Fruit fly (Drosophila melanogaster) whole organism, embryonic: ENCODE results near the gene CG8774.

Experiments used
- Adf1 ChIP-seq: fragments of 200-800 bp; sonication (Bioruptor generic); IDR thresholded peaks from 2 replicates; pipeline ENCODE4 v1.3.6; 2022; ENCODE audit warnings: missing biosample characterization, missing genetic modification characterization
- Bdp1 ChIP-seq: fragments of 200-800 bp; sonication (Bioruptor generic); optimal IDR thresholded peaks from 3 replicates; lab custom pipeline; 2016; ENCODE audit warnings: missing biosample characterization, missing genetic modification characterization
- BtbVII ChIP-seq: fragments of 200-800 bp; sonication (Bioruptor generic); optimal IDR thresholded peaks from 3 replicates; lab custom pipeline; 2017; ENCODE audit warnings: missing biosample characterization, mild to moderate bottlenecking, missing genetic modification characterization
- CG10321 ChIP-seq: fragments of 200-800 bp; sonication (Bioruptor generic); IDR thresholded peaks from 2 replicates; pipeline ENCODE4 v1.3.6; 2022; ENCODE audit warnings: missing biosample characterization, missing genetic modification characterization
- CG11696 ChIP-seq: fragments of 200-800 bp; sonication (Bioruptor generic); IDR thresholded peaks from 2 replicates; pipeline ENCODE4 v1.3.6; 2022; ENCODE audit warnings: missing biosample characterization, missing genetic modification characterization
- CG12104 ChIP-seq: fragments of 200-800 bp; sonication (Bioruptor generic); optimal IDR thresholded peaks from 3 replicates; lab custom pipeline; 2016; ENCODE audit warnings: missing biosample characterization, missing genetic modification characterization
- CG13123 ChIP-seq: fragments of 200-800 bp; sonication (Bioruptor generic); optimal IDR thresholded peaks from 2 replicates; lab custom pipeline; 2016; ENCODE audit warnings: missing biosample characterization, missing genetic modification characterization
- CG13775 ChIP-seq: fragments of 200-800 bp; sonication (Bioruptor generic); optimal IDR thresholded peaks from 3 replicates; lab custom pipeline; 2017; ENCODE audit warnings: missing biosample characterization, mild to moderate bottlenecking, missing genetic modification characterization
- CG17328 ChIP-seq: fragments of 200-800 bp; sonication (Bioruptor generic); IDR thresholded peaks from 2 replicates; pipeline ENCODE4 v1.3.6; 2022; ENCODE audit warnings: missing biosample characterization, missing genetic modification characterization
- CG18599 ChIP-seq: fragments of 200-800 bp; sonication (Bioruptor generic); optimal IDR thresholded peaks from 3 replicates; lab custom pipeline; 2017; ENCODE audit warnings: missing biosample characterization, missing genetic modification characterization, mild to moderate bottlenecking, moderate library complexity, missing genetic modification reagents
- CG33213 ChIP-seq: fragments of 200-800 bp; sonication (Bioruptor generic); optimal IDR thresholded peaks from 3 replicates; lab custom pipeline; 2016; ENCODE audit warnings: missing biosample characterization, missing genetic modification characterization
- CG34224 ChIP-seq: fragments of 200-800 bp; sonication (Bioruptor generic); IDR thresholded peaks from 3 replicates; pipeline ENCODE4 v1.3.6; 2022; ENCODE audit warnings: missing biosample characterization, missing genetic modification characterization; ENCODE audit not compliant: partially characterized antibody
- CG34376 ChIP-seq: fragments of 200-800 bp; sonication (Bioruptor generic); optimal IDR thresholded peaks from 2 replicates; lab custom pipeline; 2018; ENCODE audit warnings: missing biosample characterization, mild to moderate bottlenecking, missing genetic modification characterization
- CG4617 ChIP-seq: fragments of 200-800 bp; sonication (Bioruptor generic); optimal IDR thresholded peaks from 3 replicates; lab custom pipeline; 2016; ENCODE audit warnings: missing biosample characterization, missing genetic modification characterization, borderline replicate concordance
- CG6254 ChIP-seq: fragments of 200-800 bp; sonication (Bioruptor generic); optimal IDR thresholded peaks from 3 replicates; lab custom pipeline; 2017; ENCODE audit warnings: mild to moderate bottlenecking, missing biosample characterization, missing genetic modification reagents, missing genetic modification characterization
- CG6689 ChIP-seq: fragments of 200-800 bp; sonication (Bioruptor generic); IDR thresholded peaks from 2 replicates; pipeline ENCODE4 v1.3.6; 2022; ENCODE audit warnings: missing biosample characterization, missing genetic modification characterization
- CG7556 ChIP-seq: fragments of 200-800 bp; sonication (Bioruptor generic); optimal IDR thresholded peaks from 2 replicates; lab custom pipeline; 2017; ENCODE audit warnings: missing biosample characterization, mild to moderate bottlenecking, missing genetic modification characterization
- CG7963 ChIP-seq: fragments of 200-800 bp; sonication (Bioruptor generic); IDR thresholded peaks from 3 replicates; pipeline ENCODE4 v1.3.6; 2022; ENCODE audit warnings: missing biosample characterization, missing genetic modification characterization; ENCODE audit not compliant: partially characterized antibody
- CG8359 ChIP-seq: fragments of 200-800 bp; sonication (Bioruptor generic); optimal IDR thresholded peaks from 2 replicates; lab custom pipeline; 2017; ENCODE audit warnings: missing biosample characterization, mild to moderate bottlenecking, missing genetic modification characterization, borderline replicate concordance
- CG9727 ChIP-seq: fragments of 200-800 bp; sonication (Bioruptor generic); optimal IDR thresholded peaks from 3 replicates; lab custom pipeline; 2017; ENCODE audit warnings: missing biosample characterization, mild to moderate bottlenecking, missing genetic modification characterization
- Dbx ChIP-seq: fragments of 200-800 bp; sonication (Bioruptor generic); IDR thresholded peaks from 3 replicates; pipeline ENCODE4 v1.3.6; 2022; ENCODE audit warnings: missing biosample characterization, missing genetic modification characterization
- Dp ChIP-seq: fragments of 200-800 bp; sonication (Bioruptor generic); optimal IDR thresholded peaks from 2 replicates; lab custom pipeline; 2018; ENCODE audit warnings: missing biosample characterization, mild to moderate bottlenecking, missing genetic modification characterization, moderate library complexity
- Elba2 ChIP-seq: fragments of 200-800 bp; sonication (Bioruptor generic); optimal IDR thresholded peaks from 3 replicates; lab custom pipeline; 2016; ENCODE audit warnings: missing biosample characterization, missing genetic modification characterization
- GATAe ChIP-seq: fragments of 200-800 bp; sonication (Bioruptor generic); conservative IDR thresholded peaks from 2 replicates; pipeline ENCODE4 v1.3.6; 2022; ENCODE audit warnings: missing biosample characterization, missing genetic modification characterization
- Hey ChIP-seq: fragments of 200-800 bp; sonication (Bioruptor generic); optimal IDR thresholded peaks from 3 replicates; lab custom pipeline; 2018; ENCODE audit warnings: missing biosample characterization, mild to moderate bottlenecking, missing genetic modification characterization
- Kr ChIP-seq: fragments of 200-800 bp; sonication (Bioruptor generic); optimal IDR thresholded peaks from 2 replicates; lab custom pipeline; 2017; ENCODE audit warnings: missing biosample characterization, mild to moderate bottlenecking, missing genetic modification characterization
- Max ChIP-seq: fragments of 200-800 bp; sonication (Bioruptor generic); optimal IDR thresholded peaks from 2 replicates; lab custom pipeline; 2016; ENCODE audit warnings: missing biosample characterization, mild to moderate bottlenecking, missing genetic modification characterization
- Rx ChIP-seq: fragments of 200-800 bp; sonication (Bioruptor generic); IDR thresholded peaks from 2 replicates; pipeline ENCODE4 v1.3.6; 2022; ENCODE audit warnings: missing biosample characterization, missing genetic modification characterization
- Spps ChIP-seq: fragments of 200-800 bp; sonication (Bioruptor generic); optimal IDR thresholded peaks from 2 replicates; lab custom pipeline; 2018; ENCODE audit warnings: missing biosample characterization, mild to moderate bottlenecking, missing genetic modification characterization
- Usf ChIP-seq: fragments of 200-800 bp; sonication (Bioruptor generic); optimal IDR thresholded peaks from 2 replicates; lab custom pipeline; 2017; ENCODE audit warnings: missing genotype, missing biosample characterization, missing genetic modification characterization
- ac ChIP-seq: fragments of 200-800 bp; sonication (Bioruptor generic); optimal IDR thresholded peaks from 3 replicates; lab custom pipeline; 2017; ENCODE audit warnings: missing biosample characterization, mild to moderate bottlenecking, missing genetic modification characterization
- ap ChIP-seq: fragments of 200-800 bp; sonication (Bioruptor generic); IDR thresholded peaks from 2 replicates; pipeline ENCODE4 v1.3.6; 2022; ENCODE audit warnings: missing biosample characterization, missing genetic modification characterization
- exex ChIP-seq: fragments of 200-800 bp; sonication (Bioruptor generic); optimal IDR thresholded peaks from 4 replicates; lab custom pipeline; 2018; ENCODE audit warnings: missing biosample characterization, mild to moderate bottlenecking, missing genetic modification characterization, moderate library complexity
- eyg ChIP-seq: fragments of 200-800 bp; sonication (Bioruptor generic); optimal IDR thresholded peaks from 3 replicates; lab custom pipeline; 2016; ENCODE audit warnings: missing biosample characterization, missing genetic modification characterization
- fd64A ChIP-seq: fragments of 200-800 bp; sonication (Bioruptor generic); optimal IDR thresholded peaks from 3 replicates; lab custom pipeline; 2018; ENCODE audit warnings: missing biosample characterization, mild to moderate bottlenecking, missing genetic modification characterization
- fd96Cb ChIP-seq: fragments of 200-800 bp; sonication (Bioruptor generic); optimal IDR thresholded peaks from 2 replicates; lab custom pipeline; 2018; ENCODE audit warnings: missing biosample characterization, mild to moderate bottlenecking, missing genetic modification characterization, moderate library complexity
- fru ChIP-seq: fragments of >200 bp; optimal IDR thresholded peaks from 2 replicates; lab custom pipeline; 2017
- grn ChIP-seq: fragments of 200-800 bp; sonication (Bioruptor generic); optimal IDR thresholded peaks from 3 replicates; lab custom pipeline; 2017; ENCODE audit warnings: missing biosample characterization, missing genetic modification characterization
- h ChIP-seq: fragments of >200 bp; optimal IDR thresholded peaks from 2 replicates; lab custom pipeline; 2017
- lab ChIP-seq: fragments of 200-800 bp; sonication (Bioruptor generic); optimal IDR thresholded peaks from 3 replicates; lab custom pipeline; 2017; ENCODE audit warnings: missing biosample characterization, missing genetic modification characterization, mild to moderate bottlenecking, moderate library complexity, missing genetic modification reagents
- lmd ChIP-seq: fragments of 200-800 bp; sonication (Bioruptor generic); IDR thresholded peaks from 2 replicates; pipeline ENCODE4 v1.3.6; 2022; ENCODE audit warnings: missing biosample characterization, missing genetic modification characterization
- mam ChIP-seq: fragments of 200-800 bp; sonication (Bioruptor generic); optimal IDR thresholded peaks from 3 replicates; lab custom pipeline; 2016; ENCODE audit warnings: missing biosample characterization, missing genetic modification characterization
- mirr ChIP-seq: fragments of 200-800 bp; sonication (Bioruptor generic); optimal IDR thresholded peaks from 3 replicates; lab custom pipeline; 2018; ENCODE audit warnings: missing biosample characterization, mild to moderate bottlenecking, missing genetic modification characterization
- pfk ChIP-seq: fragments of 200-800 bp; sonication (Bioruptor generic); optimal IDR thresholded peaks from 2 replicates; lab custom pipeline; 2018; ENCODE audit warnings: missing biosample characterization, mild to moderate bottlenecking, missing genetic modification characterization, moderate library complexity
- pita ChIP-seq: fragments of 200-800 bp; sonication (Bioruptor generic); optimal IDR thresholded peaks from 2 replicates; lab custom pipeline; 2017; ENCODE audit warnings: missing biosample characterization, mild to moderate bottlenecking, missing genetic modification characterization
- sc ChIP-seq, 3 experiments: fragments of >200 bp in 2 of 3; fragments of 200-800 bp in 1 of 3; sonication (Bioruptor generic) in 1 of 3; optimal IDR thresholded peaks; 2 replicates in 2 of 3; 3 replicates in 1 of 3; lab custom pipeline; 2017; ENCODE audit warnings: mild to moderate bottlenecking in 1 of 3, missing biosample characterization in 1 of 3, missing genetic modification characterization in 1 of 3, missing genetic modification reagents in 1 of 3
- sd ChIP-seq: fragments of 200-800 bp; sonication (Bioruptor generic); optimal IDR thresholded peaks from 3 replicates; lab custom pipeline; 2018; ENCODE audit warnings: missing biosample characterization, mild to moderate bottlenecking, missing genetic modification characterization, moderate library complexity
- sima ChIP-seq: fragments of 200-800 bp; sonication (Bioruptor generic); optimal IDR thresholded peaks from 2 replicates; lab custom pipeline; 2016; ENCODE audit warnings: missing biosample characterization, missing genetic modification characterization
- sug ChIP-seq: fragments of 200-800 bp; optimal IDR thresholded peaks from 2 replicates; lab custom pipeline; 2019; ENCODE audit warnings: missing biosample characterization, mild to moderate bottlenecking, missing genetic modification characterization, moderate library complexity
- tap ChIP-seq: fragments of 200-800 bp; optimal IDR thresholded peaks from 3 replicates; lab custom pipeline; 2019; ENCODE audit warnings: missing biosample characterization, mild to moderate bottlenecking, missing genetic modification characterization, moderate library complexity
- vnd ChIP-seq: fragments of 200-800 bp; sonication (Bioruptor generic); IDR thresholded peaks from 3 replicates; pipeline ENCODE4 v1.3.6; 2022; ENCODE audit warnings: missing biosample characterization, missing genetic modification characterization; ENCODE audit not compliant: partially characterized antibody

The CG8774 gene

dm6 chr3R:13294461-13294860, 4.1 kb upstream of the CG8774 start, which contains the start of gene CG8773:
TSS of gene CG8773 (plus strand) at chr3R:13294748.
- TF ChIP-seq CG8359 (GFP tag; lab: Kevin White, UChicago) (no peak), sd (tag; lab: Kevin White, UChicago) (peak; percentile 77), Max (GFP tag; lab: Kevin White, UChicago) (no peak), Kr (no peak), mam (GFP tag; lab: Kevin White, UChicago) (no peak), GATAe (peak; percentile 44; the same call in 1 of the 2 replicates), BtbVII (GFP tag; lab: Kevin White, UChicago) (no peak), CG7963 (GFP tag; lab: Robert Waterston, UW) (no peak), fd96Cb (tag; lab: Kevin White, UChicago) (no peak), eyg (GFP tag; lab: Kevin White, UChicago) (no peak), Spps (no peak), fru (no peak), CG11696 (GFP tag; lab: Robert Waterston, UW) (no peak), pfk (GFP tag; lab: Kevin White, UChicago) (no peak), Rx (GFP tag; lab: Robert Waterston, UW) (no peak), mirr (GFP tag; lab: Kevin White, UChicago) (peak; percentile 57), vnd (GFP tag; lab: Robert Waterston, UW) (0 out of 3 replicates have a peak, but pooled peaks have one; percentile 41), lmd (GFP tag; lab: Robert Waterston, UW) (no peak), sc (optimal IDR thresholded peaks at IDR 0.05; lab: Kevin White, UChicago) (no peak), sc (GFP tag; optimal IDR thresholded peaks at IDR 0.05; lab: Kevin White, UChicago) (no peak), CG18599 (GFP tag; lab: Kevin White, UChicago) (peak; percentile 21), pita (GFP tag; lab: Kevin White, UChicago) (no peak), Usf (GFP tag; lab: Kevin White, UChicago) (no peak), Bdp1 (GFP tag; lab: Kevin White, UChicago) (no peak), CG13775 (GFP tag; lab: Kevin White, UChicago) (no peak), Adf1 (no peak), CG33213 (GFP tag; lab: Kevin White, UChicago) (no peak), CG10321 (GFP tag; lab: Robert Waterston, UW) (no peak), fd64A (no peak), CG12104 (no peak), ap (no peak), CG9727 (no peak), Dp (GFP tag; lab: Kevin White, UChicago) (no peak), tap (tag; lab: Kevin White, UChicago) (no peak), CG34376 (GFP tag; lab: Kevin White, UChicago) (peak; percentile 66), Dbx (no peak), Elba2 (GFP tag; lab: Kevin White, UChicago) (no peak), lab (peak; percentile 8), CG4617 (GFP tag; lab: Kevin White, UChicago) (no peak), sima (GFP tag; lab: Kevin White, UChicago) (no peak), ac (no peak), exex (tag; lab: Kevin White, UChicago) (peak; percentile 90), CG6689 (no peak), sug (tag; lab: Kevin White, UChicago) (peak; percentile 76), CG7556 (GFP tag; lab: Kevin White, UChicago) (no peak), CG6254 (GFP tag; lab: Kevin White, UChicago) (no peak), CG17328 (GFP tag; lab: Robert Waterston, UW) (no peak), grn (GFP tag; lab: Kevin White, UChicago) (peak; percentile 14), Hey (tag; lab: Kevin White, UChicago) (peak; percentile 51), CG34224 (GFP tag; lab: Robert Waterston, UW) (no peak), CG13123 (GFP tag; lab: Kevin White, UChicago) (no peak), h (lab: Kevin White, UChicago) (no peak)
